Worm (Caenorhabditis elegans) whole organism, dauer: ENCODE results near the gene prp-19.

Experiments
- unc-62 ChIP-seq: sonication (generic microtip); optimal IDR thresholded peaks from 2 replicates; lab custom pipeline; 2017; ENCODE audit warnings: missing biosample characterization, missing genetic modification reagents, missing genetic modification characterization

Gene prp-19

ce11 chrIII:5188426-5188825 lies 16.6 kb upstream of the prp-19 start, which contains the start of gene K10D2.8:
Gene K10D2.8 (plus strand): TSS chrIII:5188726.
- no peak for TF ChIP-seq unc-62 (GFP tag; lab: Kevin White, UChicago)

ce11 chrIII:5185620-5186019 lies 13.8 kb upstream of the prp-19 start, which contains the start of gene pup-2:
Gene pup-2 (plus strand): TSS chrIII:5185920.
- no peak for TF ChIP-seq unc-62 (GFP tag; lab: Kevin White, UChicago)

- TF ChIP-seq unc-62 (GFP tag; lab: Kevin White, UChicago), result no peak
These were observed 11.5 kb upstream of the prp-19 start for ce11 chrIII:5183372-5183771.

ce11 chrIII:5181641-5182040 lies 9.8 kb upstream of the prp-19 start:
- no peak for TF ChIP-seq unc-62 (GFP tag; lab: Kevin White, UChicago)

- TF ChIP-seq unc-62 (GFP tag; lab: Kevin White, UChicago), result no peak
These were observed 9.4 kb upstream of the prp-19 start for ce11 chrIII:5181217-5181616.

- no peak for TF ChIP-seq unc-62 (GFP tag; lab: Kevin White, UChicago)
These were observed 8.7 kb upstream of the prp-19 start for ce11 chrIII:5180588-5180987.

- TF ChIP-seq unc-62 (GFP tag; lab: Kevin White, UChicago), result no peak
These were observed 7.3 kb upstream of the prp-19 start for ce11 chrIII:5179166-5179565.

ce11 chrIII:5173622-5174021 lies 1.8 kb upstream of the prp-19 start, which contains the start of gene cid-1:
Gene cid-1 (plus strand): TSS chrIII:5173922.
- no peak for TF ChIP-seq unc-62 (GFP tag; lab: Kevin White, UChicago)

- no peak for TF ChIP-seq unc-62 (GFP tag; lab: Kevin White, UChicago)
These were observed 1.3 kb upstream of the prp-19 start, which contains the start of gene emb-1 for ce11 chrIII:5173139-5173538. Gene emb-1 (plus strand): TSS chrIII:5173439.

- TF ChIP-seq unc-62 (GFP tag; lab: Kevin White, UChicago), result no peak
These were observed 625 bp upstream of the prp-19 start, which contains the start of gene K10D2.5 for ce11 chrIII:5172470-5172869. Gene K10D2.5 (plus strand): TSS chrIII:5172720.

ce11 chrIII:5169699-5170098 lies 2.1 kb downstream of the prp-19 start, which contains the start of gene ulp-1:
Gene ulp-1 (minus strand): TSS chrIII:5169799.
- no peak for TF ChIP-seq unc-62 (GFP tag; lab: Kevin White, UChicago)

- TF ChIP-seq unc-62 (GFP tag; lab: Kevin White, UChicago), result no peak
These were observed 6.1 kb downstream of the prp-19 start for ce11 chrIII:5165745-5166144.

ce11 chrIII:5165211-5165610 lies 6.6 kb downstream of the prp-19 start, which contains the start of gene T10F2.2:
Gene T10F2.2 (minus strand): TSS chrIII:5165311.
- TF ChIP-seq unc-62 (GFP tag; lab: Kevin White, UChicago), result no peak

ce11 chrIII:5162820-5163631 lies 8.8 kb downstream of the prp-19 start, which contains the start of gene gars-1:
Gene gars-1 (minus strand): TSS chrIII:5163627.
- no peak for TF ChIP-seq unc-62 (GFP tag; lab: Kevin White, UChicago)

- no peak for TF ChIP-seq unc-62 (GFP tag; lab: Kevin White, UChicago)
These were observed 11.0 kb downstream of the prp-19 start for ce11 chrIII:5160803-5161202.

- no peak for TF ChIP-seq unc-62 (GFP tag; lab: Kevin White, UChicago)
These were observed 12.3 kb downstream of the prp-19 start, which contains the start of gene T10F2.5 for ce11 chrIII:5159505-5159904. Gene T10F2.5 (minus strand): TSS chrIII:5159605.

- TF ChIP-seq unc-62 (GFP tag; lab: Kevin White, UChicago), result no peak
These were observed 13.2 kb downstream of the prp-19 start, which contains the start of gene oxy-4 for ce11 chrIII:5158674-5159073. Gene oxy-4 (minus strand): TSS chrIII:5158774.
